Fruit fly (Drosophila melanogaster) whole organism, embryonic: ENCODE data around the gene CG13893.

Experiments
- BEAF-32 ChIP-seq: fragments of 200-800 bp; sonication (Bioruptor generic); optimal IDR thresholded peaks from 3 replicates; lab custom pipeline; 2017; ENCODE audit warnings: missing biosample characterization, missing genetic modification characterization, mild to moderate bottlenecking, moderate library complexity, missing genetic modification reagents
- CG18011 ChIP-seq: fragments of 200-800 bp; sonication (Bioruptor generic); optimal IDR thresholded peaks from 2 replicates; lab custom pipeline; 2017; ENCODE audit warnings: missing biosample characterization, missing genetic modification characterization, mild to moderate bottlenecking, moderate library complexity, missing genotype
- CG7357 ChIP-seq: fragments of 200-800 bp; sonication (Bioruptor generic); IDR thresholded peaks from 3 replicates; pipeline ENCODE4 v1.3.6; 2022; ENCODE audit warnings: missing biosample characterization, missing genetic modification characterization
- CTCF ChIP-seq: fragments of 200-800 bp; sonication (Bioruptor generic); optimal IDR thresholded peaks from 2 replicates; lab custom pipeline; 2017; ENCODE audit warnings: missing biosample characterization, mild to moderate bottlenecking, missing genetic modification characterization, moderate library complexity
- Myb ChIP-seq: fragments of 200-800 bp; sonication (Bioruptor generic); optimal IDR thresholded peaks from 2 replicates; lab custom pipeline; 2016; ENCODE audit warnings: missing biosample characterization, missing genetic modification characterization
- bcd ChIP-seq: fragments of 200-800 bp; sonication (Bioruptor generic); optimal IDR thresholded peaks from 2 replicates; lab custom pipeline; 2017; ENCODE audit warnings: missing biosample characterization, mild to moderate bottlenecking, missing genetic modification characterization
- dm ChIP-seq: fragments of 200-800 bp; sonication (Bioruptor generic); optimal IDR thresholded peaks from 3 replicates; lab custom pipeline; 2016; ENCODE audit warnings: missing biosample characterization, missing genetic modification characterization
- pnt ChIP-seq: fragments of 200-800 bp; sonication (Bioruptor generic); optimal IDR thresholded peaks from 3 replicates; lab custom pipeline; 2016; ENCODE audit warnings: missing biosample characterization, missing genetic modification characterization
- ttk ChIP-seq: fragments of 200-800 bp; sonication (Bioruptor generic); IDR thresholded peaks from 2 replicates; pipeline ENCODE4 v2.1.2; 2022; ENCODE audit warnings: missing biosample characterization, missing genetic modification characterization
- usp ChIP-seq: fragments of >200 bp; optimal IDR thresholded peaks from 2 replicates; lab custom pipeline; 2017; ENCODE audit warnings: missing biosample characterization, missing genetic modification characterization
- wdn ChIP-seq: fragments of 200-800 bp; sonication (Bioruptor generic); IDR thresholded peaks from 2 replicates; pipeline ENCODE4 v1.3.6; 2022; ENCODE audit warnings: missing biosample characterization, missing genetic modification characterization

DNA sequence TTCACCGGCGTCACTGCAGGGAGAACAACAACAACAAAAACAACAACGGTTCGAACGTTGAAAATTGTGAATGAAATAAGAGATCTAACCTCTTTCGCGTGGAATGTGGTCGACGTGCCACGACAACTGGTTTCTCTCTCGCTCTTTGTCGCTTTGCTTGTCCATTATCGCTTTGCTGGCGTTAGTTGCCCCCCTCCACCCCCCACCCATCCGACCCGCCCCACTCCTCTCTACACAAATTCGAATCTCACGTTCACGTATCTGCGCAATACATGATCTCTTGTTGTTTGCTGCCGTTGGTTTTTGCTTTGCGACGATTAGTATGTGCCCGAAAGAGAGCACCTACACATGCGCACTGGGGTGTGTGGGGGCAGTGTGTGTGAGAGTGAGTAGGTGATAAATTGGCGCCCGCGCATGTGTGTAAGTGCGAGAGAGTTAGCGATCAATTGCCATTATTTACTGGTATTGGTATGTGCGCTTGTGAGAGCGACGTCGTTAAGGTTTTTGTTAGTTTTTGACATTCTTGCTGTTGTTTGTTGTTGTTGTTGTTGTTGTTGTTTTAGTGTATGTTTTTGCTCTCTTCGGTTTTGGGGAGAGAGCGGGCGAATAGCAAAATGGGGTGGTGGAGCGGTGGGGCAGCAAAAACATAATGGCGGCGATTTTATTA lies 12.8 kb upstream of the CG13893 start:
- no peak for TF ChIP-seq Myb (GFP tag; lab: Kevin White, UChicago)
- TF ChIP-seq BEAF-32 (GFP tag; lab: Kevin White, UChicago): no peak
- TF ChIP-seq usp (GFP tag; lab: Kevin White, UChicago): no peak
- no peak for TF ChIP-seq CG7357 (GFP tag; lab: Robert Waterston, UW)
- no peak for TF ChIP-seq wdn (GFP tag; lab: Robert Waterston, UW)
- no peak for TF ChIP-seq bcd (GFP tag; lab: Kevin White, UChicago)
- no peak for TF ChIP-seq ttk (GFP tag; lab: Robert Waterston, UW)
- peak; percentile 18 for TF ChIP-seq dm (GFP tag; lab: Kevin White, UChicago)
- no peak for TF ChIP-seq CTCF (GFP tag; lab: Kevin White, UChicago)
- TF ChIP-seq CG18011 (GFP tag; lab: Kevin White, UChicago): no peak
- no peak for TF ChIP-seq pnt
